Fruit fly (Drosophila melanogaster) S2 (cell line): Measurements from ENCODE around the gene Rbfox1.

Source experiments
- CG8478 ChIP-seq: fragments of >200 bp; optimal IDR thresholded peaks from 2 replicates; lab custom pipeline; 2018
- CTCF ChIP-seq, 2 experiments: fragments of >200 bp; optimal IDR thresholded peaks; 2 replicates each; lab custom pipeline; 2018

dm6 chr3L:10521624-10522023, 40.4 kb downstream of the Rbfox1 start:
- TF ChIP-seq CTCF (optimal IDR thresholded peaks at IDR 0.05; lab: Kevin White, UChicago) (no peak), CG8478 (lab: Kevin White, UChicago) (no peak)
